Fruit fly (Drosophila melanogaster) whole organism, adult: Measurements from ENCODE around the gene CG2772.

Source experiments
- CG11617 ChIP-seq: fragments of 200-800 bp; sonication (Bioruptor generic); optimal IDR thresholded peaks from 2 replicates; lab custom pipeline; 2017; ENCODE audit warnings: mild to moderate bottlenecking, missing biosample characterization, missing genetic modification reagents, missing genetic modification characterization
- CG12768 ChIP-seq: fragments of 200-800 bp; sonication (Bioruptor generic); optimal IDR thresholded peaks from 2 replicates; lab custom pipeline; 2017; ENCODE audit warnings: missing biosample characterization, missing genetic modification characterization, mild to moderate bottlenecking, moderate library complexity, missing genetic modification reagents
- CG14711 ChIP-seq: fragments of 200-800 bp; sonication (Bioruptor generic); optimal IDR thresholded peaks from 2 replicates; lab custom pipeline; 2018; ENCODE audit warnings: missing biosample characterization, mild to moderate bottlenecking, missing genetic modification characterization, moderate library complexity
- CG1620 ChIP-seq: fragments of 200-800 bp; sonication (Bioruptor generic); optimal IDR thresholded peaks from 2 replicates; lab custom pipeline; 2016; ENCODE audit warnings: missing biosample characterization, missing genetic modification characterization
- CG33017 ChIP-seq: fragments of 200-800 bp; sonication (Bioruptor generic); optimal IDR thresholded peaks from 2 replicates; lab custom pipeline; 2018; ENCODE audit warnings: missing biosample characterization, mild to moderate bottlenecking, missing genetic modification characterization, moderate library complexity
- CG5204 ChIP-seq: fragments of 200-800 bp; sonication (Bioruptor generic); optimal IDR thresholded peaks from 2 replicates; lab custom pipeline; 2016; ENCODE audit warnings: missing biosample characterization, missing genetic modification characterization
- CG7045 ChIP-seq: fragments of 200-800 bp; sonication (Bioruptor generic); optimal IDR thresholded peaks from 2 replicates; lab custom pipeline; 2017; ENCODE audit warnings: missing biosample characterization, mild to moderate bottlenecking, missing genetic modification characterization
- CG7101 ChIP-seq: fragments of 200-800 bp; sonication (Bioruptor generic); optimal IDR thresholded peaks from 2 replicates; lab custom pipeline; 2018; ENCODE audit warnings: missing biosample characterization, mild to moderate bottlenecking, missing genetic modification characterization, moderate library complexity
- Clk ChIP-seq: fragments of 200-800 bp; sonication (Bioruptor generic); optimal IDR thresholded peaks from 2 replicates; lab custom pipeline; 2017; ENCODE audit warnings: missing biosample characterization, missing genetic modification characterization
- Crg-1 ChIP-seq: fragments of 200-800 bp; sonication (Bioruptor generic); optimal IDR thresholded peaks from 2 replicates; lab custom pipeline; 2016; ENCODE audit warnings: missing biosample characterization, missing genetic modification characterization
- Hr96 ChIP-seq: fragments of 200-800 bp; sonication (Bioruptor generic); optimal IDR thresholded peaks from 2 replicates; lab custom pipeline; 2016; ENCODE audit warnings: missing biosample characterization, missing genetic modification characterization
- Mnt ChIP-seq: fragments of 200-800 bp; sonication (Bioruptor generic); optimal IDR thresholded peaks from 2 replicates; lab custom pipeline; 2016; ENCODE audit warnings: missing biosample characterization, mild to moderate bottlenecking, missing genetic modification characterization
- bab1 ChIP-seq: fragments of 200-800 bp; sonication (Bioruptor generic); optimal IDR thresholded peaks from 3 replicates; lab custom pipeline; 2019; ENCODE audit warnings: missing biosample characterization, mild to moderate bottlenecking, missing genetic modification characterization, moderate library complexity
- cic ChIP-seq: fragments of 200-800 bp; sonication (Bioruptor generic); optimal IDR thresholded peaks from 2 replicates; lab custom pipeline; 2017; ENCODE audit warnings: missing biosample characterization, mild to moderate bottlenecking, missing genetic modification characterization, moderate library complexity
- cnc ChIP-seq, 2 experiments: fragments of >200 bp; optimal IDR thresholded peaks; 2 replicates each; lab custom pipeline; 2017
- kay ChIP-seq: fragments of 200-800 bp; sonication (Bioruptor generic); peaks from one replicate; lab custom pipeline; 2016; ENCODE audit warnings: missing biosample characterization, missing genetic modification characterization, borderline replicate concordance
- ovo ChIP-seq: fragments of 200-800 bp; sonication (Bioruptor generic); optimal IDR thresholded peaks from 2 replicates; lab custom pipeline; 2016; ENCODE audit warnings: missing biosample characterization, missing genetic modification characterization
- pad ChIP-seq: fragments of 200-800 bp; sonication (Bioruptor generic); optimal IDR thresholded peaks from 3 replicates; lab custom pipeline; 2017; ENCODE audit warnings: missing biosample characterization, missing genetic modification characterization, mild to moderate bottlenecking, moderate library complexity, missing genetic modification reagents
- tj ChIP-seq: fragments of 200-800 bp; sonication (Bioruptor generic); optimal IDR thresholded peaks from 3 replicates; lab custom pipeline; 2017; ENCODE audit warnings: missing biosample characterization, mild to moderate bottlenecking, missing genetic modification characterization, moderate library complexity
- toe ChIP-seq: fragments of 200-800 bp; sonication (Bioruptor generic); optimal IDR thresholded peaks from 2 replicates; lab custom pipeline; 2016; ENCODE audit warnings: missing biosample characterization, missing genetic modification characterization

Gene CG2772

DNA sequence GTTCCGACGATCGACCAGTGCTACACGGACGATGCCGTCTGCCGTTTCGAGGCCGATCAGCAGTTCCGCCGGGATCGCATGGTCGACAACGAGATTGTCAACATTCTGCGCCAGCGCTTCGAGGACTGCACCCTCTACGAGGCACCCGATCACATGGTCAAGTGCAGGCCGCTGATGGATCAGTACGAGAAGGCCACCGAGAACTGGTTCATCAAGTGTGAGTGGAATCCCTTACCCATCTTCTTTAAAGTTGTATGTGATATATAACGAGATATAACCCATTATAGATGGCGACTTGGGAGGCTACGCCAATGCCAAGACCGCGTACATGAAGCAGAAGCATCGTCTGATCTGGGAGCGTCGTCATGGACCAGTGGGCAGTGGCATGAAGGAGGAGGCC lies 21.1 kb downstream of the CG2772 start:
- TF ChIP-seq cnc (optimal IDR thresholded peaks at IDR 0.05; lab: Kevin White, UChicago) (no peak), Crg-1 (no peak), CG5204 (GFP tag; lab: Kevin White, UChicago) (no peak), CG7101 (tag; lab: Kevin White, UChicago) (no peak), Clk (GFP tag; lab: Kevin White, UChicago) (no peak)

DNA sequence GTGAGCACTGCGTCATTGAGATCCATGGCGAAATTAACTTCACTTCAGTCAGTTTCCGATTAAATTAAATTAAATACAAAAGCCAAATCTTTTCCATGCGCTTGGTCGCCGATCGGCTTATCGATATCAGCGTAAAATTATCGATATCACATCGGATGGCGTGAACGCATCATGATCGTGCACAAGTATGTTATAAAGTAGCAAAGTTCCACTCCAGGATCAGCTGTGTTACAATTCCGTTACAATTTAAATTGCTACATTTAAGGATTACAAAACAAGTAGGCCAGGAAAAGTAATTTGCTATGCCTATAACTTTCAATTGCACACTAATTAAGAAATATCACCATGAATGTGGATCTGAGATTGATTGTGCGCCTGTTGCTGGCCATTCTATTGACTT lies 24.1 kb downstream of the CG2772 start, which contains the start of the genes Pif1 and CG31776:
Gene Pif1 (minus strand): TSS at position 136 of the 400 bp plus-strand sequence.
Gene CG31776 (plus strand): TSS at position 314 of the 400 bp plus-strand sequence.
- TF ChIP-seq CG5204 (GFP tag; lab: Kevin White, UChicago) (no peak), Hr96 (GFP tag; lab: Kevin White, UChicago) (no peak), cic (GFP tag; lab: Kevin White, UChicago) (no peak), cnc (optimal IDR thresholded peaks at IDR 0.05; lab: Kevin White, UChicago) (peak in 1 of 2 experiments; percentile 12), kay (GFP tag; lab: Kevin White, UChicago) (no peak), CG33017 (tag; lab: Kevin White, UChicago) (no peak), tj (GFP tag; lab: Kevin White, UChicago) (no peak), CG7045 (GFP tag; lab: Kevin White, UChicago) (no peak), toe (no peak), Clk (GFP tag; lab: Kevin White, UChicago) (no peak), CG1620 (GFP tag; lab: Kevin White, UChicago) (no peak), CG11617 (no peak), CG14711 (tag; lab: Kevin White, UChicago) (no peak), bab1 (peak; percentile 40), CG12768 (GFP tag; lab: Kevin White, UChicago) (no peak), Mnt (GFP tag; lab: Kevin White, UChicago) (peak; percentile 70), CG7101 (tag; lab: Kevin White, UChicago) (no peak), ovo (GFP tag; lab: Kevin White, UChicago) (no peak), Crg-1 (no peak), pad (GFP tag; lab: Kevin White, UChicago) (no peak)

DNA sequence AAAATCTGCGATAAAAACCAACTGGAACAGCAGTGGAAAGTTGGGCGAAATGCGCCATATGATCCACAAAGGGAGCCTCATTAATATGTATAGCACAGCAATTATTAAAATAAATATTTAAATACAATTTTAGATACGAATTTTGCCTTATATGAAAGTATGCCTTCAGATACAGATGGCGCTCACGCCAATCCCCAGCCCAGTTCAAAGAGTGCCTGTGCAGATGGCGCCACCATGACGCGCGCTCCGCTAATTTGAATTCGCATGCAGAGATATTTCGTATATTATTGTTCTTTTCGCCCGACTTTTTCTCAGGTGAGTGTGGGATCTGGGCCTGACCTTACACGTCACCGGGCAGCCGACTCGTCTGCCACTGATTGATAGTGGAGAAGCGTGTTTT lies 26.4 kb downstream of the CG2772 start, which contains the start of gene Pgant4:
Gene Pgant4 (plus strand): TSS at position 362 of the 400 bp plus-strand sequence.
- peak; percentile 49 for TF ChIP-seq Hr96 (GFP tag; lab: Kevin White, UChicago)
- no peak for TF ChIP-seq CG33017 (tag; lab: Kevin White, UChicago)
- TF ChIP-seq CG7101 (tag; lab: Kevin White, UChicago): peak; percentile 44
- peak; percentile 73 for TF ChIP-seq CG1620 (GFP tag; lab: Kevin White, UChicago)
- peak; percentile 1 for TF ChIP-seq pad (GFP tag; lab: Kevin White, UChicago)
- no peak for TF ChIP-seq CG12768 (GFP tag; lab: Kevin White, UChicago)
- TF ChIP-seq CG5204 (GFP tag; lab: Kevin White, UChicago): no peak
- no peak for TF ChIP-seq Crg-1
- TF ChIP-seq Mnt (GFP tag; lab: Kevin White, UChicago): peak; percentile 33

DNA sequence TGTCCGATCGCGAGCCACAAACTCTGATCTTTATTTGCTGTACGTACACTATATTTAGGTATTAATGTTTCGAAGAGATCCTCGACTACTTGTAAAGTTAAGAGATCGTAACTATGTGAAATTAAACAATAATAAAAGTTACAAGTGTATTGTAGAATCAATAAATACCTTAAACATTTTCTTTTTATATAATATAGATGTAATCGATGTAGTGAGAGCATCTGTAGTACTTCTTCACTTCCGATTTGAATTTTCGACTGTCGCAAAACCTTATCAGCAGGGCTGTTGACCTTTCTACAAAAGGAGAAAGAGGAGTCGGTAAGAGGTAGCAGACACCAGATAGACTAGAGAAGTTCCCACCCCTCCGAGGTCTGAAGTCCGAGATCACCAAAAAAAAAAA lies 29.4 kb downstream of the CG2772 start:
- TF ChIP-seq CG33017 (tag; lab: Kevin White, UChicago) (no peak), CG11617 (no peak), tj (GFP tag; lab: Kevin White, UChicago) (no peak), CG5204 (GFP tag; lab: Kevin White, UChicago) (no peak), Mnt (GFP tag; lab: Kevin White, UChicago) (no peak), bab1 (no peak), CG7101 (tag; lab: Kevin White, UChicago) (no peak), pad (GFP tag; lab: Kevin White, UChicago) (no peak), CG14711 (tag; lab: Kevin White, UChicago) (no peak), Clk (GFP tag; lab: Kevin White, UChicago) (no peak)

DNA sequence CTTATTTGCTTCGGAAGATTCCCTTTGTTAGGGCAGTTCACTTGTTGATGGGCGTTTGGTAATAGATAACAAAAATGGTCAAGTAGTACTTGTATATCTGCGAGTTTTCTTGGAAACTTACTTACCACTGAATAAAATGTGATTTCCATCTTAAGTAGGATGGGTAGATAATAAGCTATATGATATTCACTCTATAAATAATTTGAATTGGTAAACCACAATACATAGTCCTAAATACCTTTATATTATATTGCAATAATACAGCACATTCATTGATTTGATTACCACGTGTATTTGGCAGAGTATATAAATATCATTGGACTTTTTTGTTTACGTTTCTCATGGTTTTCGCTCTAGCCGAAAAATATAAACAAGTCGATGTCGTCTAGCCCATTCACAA lies 30.2 kb downstream of the CG2772 start:
- TF ChIP-seq CG11617 (no peak), CG14711 (tag; lab: Kevin White, UChicago) (no peak), tj (GFP tag; lab: Kevin White, UChicago) (no peak), CG7101 (tag; lab: Kevin White, UChicago) (no peak), pad (GFP tag; lab: Kevin White, UChicago) (no peak), Hr96 (GFP tag; lab: Kevin White, UChicago) (no peak), CG33017 (tag; lab: Kevin White, UChicago) (no peak), ovo (GFP tag; lab: Kevin White, UChicago) (no peak), cic (GFP tag; lab: Kevin White, UChicago) (no peak), bab1 (no peak), kay (GFP tag; lab: Kevin White, UChicago) (no peak), CG5204 (GFP tag; lab: Kevin White, UChicago) (no peak), cnc (optimal IDR thresholded peaks at IDR 0.05; lab: Kevin White, UChicago) (no peak), CG1620 (GFP tag; lab: Kevin White, UChicago) (no peak), Mnt (GFP tag; lab: Kevin White, UChicago) (no peak), toe (no peak), Crg-1 (no peak)

DNA sequence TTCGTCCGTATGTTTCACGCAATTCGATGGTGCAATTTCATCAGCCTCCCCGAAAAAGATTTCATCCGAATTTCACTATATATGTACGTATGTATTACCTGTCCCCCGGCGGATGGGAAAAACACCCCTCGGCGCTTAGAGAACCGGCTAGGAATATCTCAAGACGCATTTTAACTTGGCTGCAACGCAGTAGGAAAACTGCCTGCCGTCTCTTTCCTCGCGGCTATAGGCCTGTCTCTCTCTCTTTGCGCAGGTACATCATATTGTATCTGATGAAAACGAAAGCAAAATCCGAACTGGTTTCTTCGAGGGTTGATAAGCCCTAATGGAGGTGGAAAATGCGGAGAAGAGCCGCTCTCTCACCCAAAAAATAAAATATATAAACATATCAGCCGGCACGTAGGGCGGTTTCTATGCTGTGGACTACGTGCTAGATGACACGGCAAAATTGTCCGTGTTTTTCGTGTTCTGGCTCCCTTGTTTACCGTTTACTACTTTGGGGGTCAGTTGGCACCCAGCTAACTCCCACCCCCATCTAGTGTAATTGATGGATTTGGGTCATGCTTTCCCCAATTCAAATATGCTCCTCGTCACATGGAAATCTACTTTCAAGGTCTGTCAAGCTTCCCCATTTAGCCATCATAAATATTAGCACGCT lies 30.7 kb downstream of the CG2772 start:
- TF ChIP-seq Hr96 (GFP tag; lab: Kevin White, UChicago): no peak
- TF ChIP-seq tj (GFP tag; lab: Kevin White, UChicago): no peak
- peak; percentile 19 for TF ChIP-seq Mnt (GFP tag; lab: Kevin White, UChicago)
- no peak for TF ChIP-seq bab1
- no peak for TF ChIP-seq Clk (GFP tag; lab: Kevin White, UChicago)
- TF ChIP-seq CG7101 (tag; lab: Kevin White, UChicago): no peak
- TF ChIP-seq cnc (optimal IDR thresholded peaks at IDR 0.05; lab: Kevin White, UChicago): peak; percentile 64 to 78
